Fruit fly (Drosophila melanogaster): ENCODE results near the gene CG9459.

Gene CG9459

dm6 chr3R:9808946-9809545 is 9.1 kb downstream of the CG9459 start, which contains the start of gene FBXO11 (continued):
- no peak for TF ChIP-seq NC2α (GFP tag; optimal IDR thresholded peaks at IDR 0.05)
- peak; percentile 95 for TF ChIP-seq CG8478 (optimal IDR thresholded peaks at IDR 0.05)
- no peak for TF ChIP-seq Hr39 (optimal IDR thresholded peaks at IDR 0.05)
- TF ChIP-seq H2.0 (GFP tag; IDR thresholded peaks at IDR 0.05), result no peak
- no peak for TF ChIP-seq tna (GFP tag; IDR thresholded peaks at IDR 0.05; ENCODE audit: partially characterized antibody)
- peak; percentile 24 for TF ChIP-seq CG17385 (GFP tag; optimal IDR thresholded peaks at IDR 0.05)
- peak; percentile 96 for TF ChIP-seq D (optimal IDR thresholded peaks at IDR 0.05)
- TF ChIP-seq D (GFP tag; optimal IDR thresholded peaks at IDR 0.05), result peak; percentile 61
- no peak for TF ChIP-seq lab (GFP tag; optimal IDR thresholded peaks at IDR 0.05)
- peak; percentile 72 for TF ChIP-seq Sin3A (optimal IDR thresholded peaks at IDR 0.05)
- peak; percentile 52 for TF ChIP-seq Lhr (GFP tag; optimal IDR thresholded peaks at IDR 0.05)
- no peak for TF ChIP-seq CG12219 (GFP tag; optimal IDR thresholded peaks at IDR 0.05)
- peak; percentile 18; the same call in 1 of the 3 replicates for TF ChIP-seq CG16813 (GFP tag; IDR thresholded peaks at IDR 0.05; ENCODE audit: partially characterized antibody)
- TF ChIP-seq CG30020 (tag; optimal IDR thresholded peaks at IDR 0.05), result peak; percentile 30
- peak; percentile 78 for TF ChIP-seq sens (GFP tag)
- TF ChIP-seq CG14710 (tag; optimal IDR thresholded peaks at IDR 0.05), result peak; percentile 36
- peak; percentile 6 for TF ChIP-seq CoRest (tag; optimal IDR thresholded peaks at IDR 0.05)
- TF ChIP-seq unc-4 (GFP tag; IDR thresholded peaks at IDR 0.05; ENCODE audit: partially characterized antibody), result peak; percentile 65
- peak; percentile 60 for TF ChIP-seq Sry-δ (GFP tag; optimal IDR thresholded peaks at IDR 0.05)
- no peak for TF ChIP-seq CG12155 (GFP tag; optimal IDR thresholded peaks at IDR 0.05)
- peak; percentile 83 for TF ChIP-seq Dref (GFP tag; IDR thresholded peaks at IDR 0.05)
- TF ChIP-seq CG33213 (GFP tag; optimal IDR thresholded peaks at IDR 0.05), result no peak
- peak; percentile 75 for TF ChIP-seq HmgD (GFP tag; optimal IDR thresholded peaks at IDR 0.05)
- peak; percentile 7 for TF ChIP-seq NC2β (GFP tag; optimal IDR thresholded peaks at IDR 0.05)
- TF ChIP-seq CG15514 (GFP tag; optimal IDR thresholded peaks at IDR 0.05), result peak; percentile 40
- TF ChIP-seq Stat92E (GFP tag; optimal IDR thresholded peaks at IDR 0.05), result peak in 1 of 3 experiments; percentile 83
- TF ChIP-seq yki (optimal IDR thresholded peaks at IDR 0.05), result no peak
- peak; percentile 100 for TF ChIP-seq psq (GFP tag; optimal IDR thresholded peaks at IDR 0.05)
- no peak for TF ChIP-seq otp (GFP tag; IDR thresholded peaks at IDR 0.05)
- peak; percentile 15 for TF ChIP-seq caup (GFP tag; optimal IDR thresholded peaks at IDR 0.05; ENCODE audit: severe bottlenecking)
- TF ChIP-seq HHEX (GFP tag; optimal IDR thresholded peaks at IDR 0.05), result no peak
- peak; percentile 98 for TF ChIP-seq YL-1 (GFP tag; optimal IDR thresholded peaks at IDR 0.05)
- peak; percentile 34 for TF ChIP-seq trem (tag; optimal IDR thresholded peaks at IDR 0.05)
- TF ChIP-seq HmgZ (tag; optimal IDR thresholded peaks at IDR 0.05), result peak; percentile 34
- TF ChIP-seq Opbp (GFP tag; IDR thresholded peaks at IDR 0.05; ENCODE audit: partially characterized antibody), result 0 out of 3 replicates have a peak, but pooled peaks have one; percentile 34
- TF ChIP-seq Dll (GFP tag; IDR thresholded peaks at IDR 0.05; ENCODE audit: partially characterized antibody), result no peak; the same call in 3 of the 4 replicates
- peak; percentile 90 for TF ChIP-seq Nf-YC (tag; optimal IDR thresholded peaks at IDR 0.05)
- no peak for TF ChIP-seq mirr (GFP tag; optimal IDR thresholded peaks at IDR 0.05)
- TF ChIP-seq Hey (tag; optimal IDR thresholded peaks at IDR 0.05), result no peak
- no peak for TF ChIP-seq CG3407 (GFP tag; optimal IDR thresholded peaks at IDR 0.05)
- TF ChIP-seq Hmr (GFP tag; optimal IDR thresholded peaks at IDR 0.05), result peak; percentile 51
- TF ChIP-seq Antp (GFP tag; optimal IDR thresholded peaks at IDR 0.05), result no peak
- no peak for TF ChIP-seq fd102C (GFP tag; optimal IDR thresholded peaks at IDR 0.05)
- TF ChIP-seq CG12391 (tag; optimal IDR thresholded peaks at IDR 0.05), result peak; percentile 12
- TF ChIP-seq ato (GFP tag; IDR thresholded peaks at IDR 0.05; ENCODE audit: partially characterized antibody), result 0 out of 2 replicates have a peak, but pooled peaks have one; percentile 6
- TF ChIP-seq Dip2 (GFP tag; IDR thresholded peaks at IDR 0.05), result no peak
- TF ChIP-seq E2f2 (GFP tag; IDR thresholded peaks at IDR 0.05), result peak; percentile 95
- TF ChIP-seq gfzf (GFP tag; optimal IDR thresholded peaks at IDR 0.05), result peak; percentile 97
- peak; percentile 53 for TF ChIP-seq CG10267 (tag; optimal IDR thresholded peaks at IDR 0.05)
- TF ChIP-seq inv (GFP tag; IDR thresholded peaks at IDR 0.05; ENCODE audit: partially characterized antibody), result peak; percentile 27; the same call in 1 of the 2 replicates

All from whole organism, embryonic.